Fruit fly (Drosophila melanogaster) whole organism, wandering third instar larva: Measurements from ENCODE around the gene beta-Spec.

Experiments used
- CG32264 ChIP-seq: fragments of 200-800 bp; sonication (Bioruptor generic); optimal IDR thresholded peaks from 2 replicates; lab custom pipeline; 2016; ENCODE audit warnings: missing biosample characterization, missing genetic modification characterization
- CG9705 ChIP-seq: fragments of 200-800 bp; sonication (Bioruptor generic); optimal IDR thresholded peaks from 2 replicates; lab custom pipeline; 2018; ENCODE audit warnings: missing biosample characterization, mild to moderate bottlenecking, missing genetic modification characterization
- Myc ChIP-seq: fragments of >200 bp; optimal IDR thresholded peaks from 2 replicates; lab custom pipeline; 2017
- h ChIP-seq: fragments of 200-800 bp; sonication (Bioruptor generic); optimal IDR thresholded peaks from 3 replicates; lab custom pipeline; 2016; ENCODE audit warnings: missing biosample characterization, mild to moderate bottlenecking, missing genetic modification characterization

- no peak for TF ChIP-seq CG32264
- peak; percentile 61 for TF ChIP-seq h (GFP tag; lab: Kevin White, UChicago)
- TF ChIP-seq Myc: no peak
- TF ChIP-seq CG9705 (GFP tag; lab: Kevin White, UChicago): peak; percentile 15
Measured at dm6 chrX:17696637-17697036, 39.5 kb downstream of the beta-Spec start.
